Worm (Caenorhabditis elegans) whole organism, late embryonic: Measurements from ENCODE around the gene hlh-12.

Experiments
- Y22D7AL.16 ChIP-seq: sonication (generic microtip); optimal IDR thresholded peaks from 2 replicates; lab custom pipeline; 2016; ENCODE audit warnings: missing genetic modification characterization, missing compliant biosample characterization
- ama-1 ChIP-seq: fragments of 150-350 bp; optimal IDR thresholded peaks from 2 replicates; lab custom pipeline; 2014
- ceh-14 ChIP-seq: sonication (generic microtip); optimal IDR thresholded peaks from 2 replicates; lab custom pipeline; 2016; ENCODE audit warnings: missing genotype, missing genetic modification characterization, missing compliant biosample characterization
- ceh-18 ChIP-seq: sonication (generic microtip); optimal IDR thresholded peaks from 2 replicates; lab custom pipeline; 2016; ENCODE audit warnings: missing genetic modification characterization, missing compliant biosample characterization
- ceh-19 ChIP-seq: fragments of 200-800 bp; sonication (Bioruptor generic); optimal IDR thresholded peaks from 2 replicates; lab custom pipeline; 2018; ENCODE audit warnings: mild to moderate bottlenecking, missing genetic modification characterization, missing compliant biosample characterization
- ceh-34 ChIP-seq: sonication (generic microtip); optimal IDR thresholded peaks from 2 replicates; lab custom pipeline; 2016; ENCODE audit warnings: mild to moderate bottlenecking, missing genetic modification characterization, missing compliant biosample characterization
- ceh-48 ChIP-seq: sonication (generic microtip); optimal IDR thresholded peaks from 2 replicates; lab custom pipeline; 2016; ENCODE audit warnings: missing genetic modification characterization, inconsistent platforms, missing compliant biosample characterization
- elt-4 ChIP-seq: sonication (generic microtip); optimal IDR thresholded peaks from 2 replicates; lab custom pipeline; 2016; ENCODE audit warnings: missing genetic modification characterization, missing compliant biosample characterization
- fax-1 ChIP-seq: sonication (generic microtip); optimal IDR thresholded peaks from 2 replicates; lab custom pipeline; 2016; ENCODE audit warnings: missing genotype, missing genetic modification characterization, missing compliant biosample characterization
- hlh-30 ChIP-seq: sonication (generic microtip); optimal IDR thresholded peaks from 2 replicates; lab custom pipeline; 2017; ENCODE audit warnings: antibody characterized with exemption, missing genetic modification characterization, missing compliant biosample characterization; ENCODE audit not compliant: insufficient read depth
- hlh-8 ChIP-seq: sonication (generic microtip); optimal IDR thresholded peaks from 2 replicates; lab custom pipeline; 2016; ENCODE audit warnings: missing genotype, missing genetic modification characterization, missing compliant biosample characterization
- madf-2 ChIP-seq: sonication (generic microtip); optimal IDR thresholded peaks from 2 replicates; lab custom pipeline; 2017; ENCODE audit warnings: missing genetic modification characterization, missing compliant biosample characterization
- pha-2 ChIP-seq: sonication (generic microtip); optimal IDR thresholded peaks from 2 replicates; lab custom pipeline; 2017; ENCODE audit warnings: mild to moderate bottlenecking, missing genetic modification characterization, missing compliant biosample characterization
- pqm-1 ChIP-seq: sonication (generic microtip); optimal IDR thresholded peaks from 2 replicates; lab custom pipeline; 2016; ENCODE audit warnings: missing genetic modification characterization, missing compliant biosample characterization
- tbx-2 ChIP-seq: sonication (generic microtip); optimal IDR thresholded peaks from 2 replicates; lab custom pipeline; 2016; ENCODE audit warnings: missing genetic modification characterization, missing compliant biosample characterization
- ttx-3 ChIP-seq: sonication (generic microtip); optimal IDR thresholded peaks from 2 replicates; lab custom pipeline; 2016; ENCODE audit warnings: missing genetic modification reagents, missing genetic modification characterization, missing compliant biosample characterization
- unc-3 ChIP-seq, 2 experiments: fragments of 200-800 bp in 1 of 2; sonication (Bioruptor generic) in 1 of 2; sonication (generic microtip) in 1 of 2; conservative IDR thresholded peaks in 1 of 2; optimal IDR thresholded peaks in 1 of 2; 2 replicates each; pipeline versions ENCODE4 v1.3.6 to Lab custom; 2016 to 2022; ENCODE audit warnings: missing compliant biosample characterization in 2 of 2, missing genetic modification characterization in 2 of 2, missing genetic modification reagents in 1 of 2
- unc-42 ChIP-seq: sonication (generic microtip); optimal IDR thresholded peaks from 2 replicates; lab custom pipeline; 2016; ENCODE audit warnings: missing genotype, missing genetic modification characterization, missing compliant biosample characterization

hlh-12 gene

DNA sequence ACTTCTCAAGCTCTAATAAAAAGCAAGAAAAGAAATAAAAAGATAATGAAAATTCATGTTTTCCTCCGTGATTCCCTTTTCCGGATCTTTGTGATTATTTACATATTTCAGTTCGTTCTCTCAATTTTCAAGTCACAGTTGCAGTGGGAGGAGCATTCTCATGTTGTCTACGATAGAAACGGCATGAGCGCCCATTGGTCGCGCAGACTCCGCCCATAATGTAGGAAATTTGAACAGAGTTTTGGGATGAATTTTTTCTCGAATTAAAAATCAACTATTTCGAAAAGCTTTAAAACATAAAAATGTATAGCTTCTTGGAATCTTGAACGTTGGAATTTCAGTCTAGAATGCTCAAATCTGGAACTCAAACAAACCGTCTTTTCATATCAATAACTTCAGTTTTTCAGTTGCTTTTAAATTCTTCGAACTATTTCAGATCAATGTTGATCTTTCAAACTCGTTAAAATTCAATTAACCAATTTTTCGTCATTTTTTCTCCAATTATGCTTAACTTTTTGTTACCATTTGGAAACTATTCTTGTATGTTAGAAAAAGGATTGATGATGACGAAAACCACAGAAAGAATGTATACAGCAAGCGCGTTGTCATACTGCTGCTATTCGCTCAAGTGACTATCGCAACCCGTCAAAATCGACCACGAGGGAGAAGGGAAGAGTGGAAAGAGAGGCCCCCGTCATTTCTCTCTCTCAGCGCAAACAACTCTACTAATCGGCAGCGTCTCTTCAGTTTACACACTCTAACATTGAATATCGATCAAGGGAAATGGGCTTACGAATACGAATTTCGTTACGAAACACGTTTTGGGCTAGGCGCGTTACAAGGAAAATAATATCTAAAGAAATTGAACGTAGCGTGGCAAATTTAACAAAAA, 47.4 kb downstream of the hlh-12 start (continued):
- 0 out of 2 replicates have a peak, but pooled peaks have one; percentile 27 for TF ChIP-seq unc-3 (GFP tag; conservative IDR thresholded peaks at IDR 0.05; lab: Robert Waterston, UW)
- no peak for TF ChIP-seq unc-3 (tag; optimal IDR thresholded peaks at IDR 0.05; lab: Kevin White, UChicago)
- TF ChIP-seq ceh-48 (tag; lab: Kevin White, UChicago): peak; percentile 72
- TF ChIP-seq hlh-8 (tag; lab: Kevin White, UChicago): no peak
- TF ChIP-seq ttx-3 (tag; lab: Kevin White, UChicago): no peak
- TF ChIP-seq tbx-2: peak; percentile 76
- no peak for TF ChIP-seq elt-4
- no peak for TF ChIP-seq Y22D7AL.16 (tag; lab: Kevin White, UChicago)
- peak; percentile 82 for TF ChIP-seq hlh-30 (tag; lab: Kevin White, UChicago)
- no peak for TF ChIP-seq madf-2 (tag; lab: Kevin White, UChicago)
- TF ChIP-seq ama-1: peak; percentile 87
- TF ChIP-seq fax-1 (tag; lab: Kevin White, UChicago): no peak
- peak; percentile 2 for TF ChIP-seq ceh-34 (tag; lab: Kevin White, UChicago)
- TF ChIP-seq ceh-19: no peak
- peak; percentile 52 for TF ChIP-seq ceh-18 (tag; lab: Kevin White, UChicago)
- peak; percentile 48 for TF ChIP-seq ceh-14 (tag; lab: Kevin White, UChicago)
- no peak for TF ChIP-seq pqm-1 (tag; lab: Kevin White, UChicago)
- TF ChIP-seq pha-2 (tag; lab: Kevin White, UChicago): peak; percentile 35
- TF ChIP-seq unc-42 (tag; lab: Kevin White, UChicago): peak; percentile 51
